Fruit fly (Drosophila melanogaster) whole organism: ENCODE data around the gene CG42681.

Experiments used
- Dll ChIP-seq: fragments of >200 bp; optimal IDR thresholded peaks from 2 replicates; lab custom pipeline; 2017
- EcR ChIP-seq, 2 experiments: fragments of >200 bp; optimal IDR thresholded peaks; 2 replicates each; lab custom pipeline; 2017; ENCODE audit warnings: missing biosample characterization in 2 of 2, missing genetic modification characterization in 2 of 2, missing genetic modification reagents in 2 of 2
- pan ChIP-seq: fragments of >200 bp; optimal IDR thresholded peaks from 2 replicates; lab custom pipeline; 2017
- usp ChIP-seq: fragments of >200 bp; optimal IDR thresholded peaks from 2 replicates; lab custom pipeline; 2017; ENCODE audit warnings: missing biosample characterization, missing genetic modification characterization, mixed read lengths

DNA sequence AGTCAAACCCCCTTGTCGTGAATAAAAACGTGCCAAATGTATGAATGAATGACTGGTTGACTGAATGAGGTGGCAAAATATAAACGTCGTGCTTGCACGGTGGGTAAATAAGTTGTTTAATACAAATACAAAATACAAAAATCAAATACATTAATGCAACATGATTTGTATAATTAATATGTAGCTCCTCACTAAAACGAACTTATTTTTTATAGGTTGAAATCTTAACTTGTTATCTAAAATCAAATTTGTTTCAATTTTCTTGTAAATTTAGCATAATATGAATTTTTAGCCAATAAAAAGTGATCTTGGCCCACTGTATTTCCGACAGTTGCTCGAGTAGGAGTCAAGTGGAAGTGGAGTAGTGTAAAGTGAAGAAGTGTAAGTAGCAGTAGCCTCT, 46.3 kb upstream of the CG42681 start:
- TF ChIP-seq usp (GFP tag; lab: Kevin White, UChicago): no peak
- no peak for TF ChIP-seq Dll (lab: Kevin White, UChicago)
- no peak for TF ChIP-seq EcR (GFP tag; optimal IDR thresholded peaks at IDR 0.05; lab: Kevin White, UChicago)
- TF ChIP-seq pan (lab: Kevin White, UChicago): no peak
